Worm (Caenorhabditis elegans) whole organism, late embryonic: ENCODE results near the gene frpr-21.

Source experiments
- C08G9.2 ChIP-seq: sonication (generic microtip); optimal IDR thresholded peaks from 2 replicates; lab custom pipeline; 2016; ENCODE audit warnings: mild to moderate bottlenecking, missing genetic modification characterization, moderate library complexity, missing compliant biosample characterization
- C38D4.7 ChIP-seq: fragments of 200-800 bp; sonication (Bioruptor generic); optimal IDR thresholded peaks from 2 replicates; lab custom pipeline; 2018; ENCODE audit warnings: mild to moderate bottlenecking, missing genetic modification characterization, moderate library complexity, missing compliant biosample characterization
- F13H6.1 ChIP-seq: sonication (generic microtip); optimal IDR thresholded peaks from 2 replicates; lab custom pipeline; 2016; ENCODE audit warnings: missing genetic modification characterization, missing compliant biosample characterization
- K02D7.2 ChIP-seq: sonication (generic microtip); optimal IDR thresholded peaks from 2 replicates; lab custom pipeline; 2017; ENCODE audit warnings: mild to moderate bottlenecking, missing genetic modification characterization, missing compliant biosample characterization
- T23F11.4 ChIP-seq: fragments of 200-800 bp; sonication (Bioruptor generic); optimal IDR thresholded peaks from 2 replicates; lab custom pipeline; 2018; ENCODE audit warnings: mild to moderate bottlenecking, missing genetic modification characterization, missing compliant biosample characterization
- ama-1 ChIP-seq: fragments of 150-350 bp; optimal IDR thresholded peaks from 2 replicates; lab custom pipeline; 2014
- ceh-14 ChIP-seq: sonication (generic microtip); optimal IDR thresholded peaks from 2 replicates; lab custom pipeline; 2016; ENCODE audit warnings: missing genotype, missing genetic modification characterization, missing compliant biosample characterization
- ceh-18 ChIP-seq: sonication (generic microtip); optimal IDR thresholded peaks from 2 replicates; lab custom pipeline; 2016; ENCODE audit warnings: missing genetic modification characterization, missing compliant biosample characterization
- ceh-19 ChIP-seq: fragments of 200-800 bp; sonication (Bioruptor generic); optimal IDR thresholded peaks from 2 replicates; lab custom pipeline; 2018; ENCODE audit warnings: mild to moderate bottlenecking, missing genetic modification characterization, missing compliant biosample characterization
- ceh-22 ChIP-seq: sonication (generic microtip); optimal IDR thresholded peaks from 2 replicates; lab custom pipeline; 2017; ENCODE audit warnings: missing biosample characterization, missing genetic modification characterization
- ceh-24 ChIP-seq: sonication (generic microtip); optimal IDR thresholded peaks from 2 replicates; lab custom pipeline; 2016; ENCODE audit warnings: mild to moderate bottlenecking, missing genetic modification characterization, missing compliant biosample characterization
- ceh-30 ChIP-seq: fragments of 150-350 bp; optimal IDR thresholded peaks from 2 replicates; lab custom pipeline; 2014; ENCODE audit warnings: missing biosample characterization, missing genetic modification characterization
- ceh-34 ChIP-seq: sonication (generic microtip); optimal IDR thresholded peaks from 2 replicates; lab custom pipeline; 2016; ENCODE audit warnings: mild to moderate bottlenecking, missing genetic modification characterization, missing compliant biosample characterization
- ceh-45 ChIP-seq: fragments of 200-800 bp; sonication (Bioruptor generic); IDR thresholded peaks from 2 replicates; pipeline ENCODE4 v1.3.6; 2022; ENCODE audit warnings: missing genetic modification reagents, missing genetic modification characterization, missing compliant biosample characterization
- ceh-48 ChIP-seq: sonication (generic microtip); optimal IDR thresholded peaks from 2 replicates; lab custom pipeline; 2016; ENCODE audit warnings: missing genetic modification characterization, inconsistent platforms, missing compliant biosample characterization
- ceh-9 ChIP-seq: sonication (generic microtip); optimal IDR thresholded peaks from 2 replicates; lab custom pipeline; 2016; ENCODE audit warnings: mild to moderate bottlenecking, missing genetic modification characterization, inconsistent platforms, missing compliant biosample characterization
- che-1 ChIP-seq: sonication (generic microtip); optimal IDR thresholded peaks from 2 replicates; lab custom pipeline; 2016; ENCODE audit warnings: mild to moderate bottlenecking, missing genetic modification characterization, missing compliant biosample characterization
- dmd-4 ChIP-seq: sonication (generic microtip); optimal IDR thresholded peaks from 2 replicates; lab custom pipeline; 2016; ENCODE audit warnings: borderline replicate concordance, missing genetic modification characterization, missing compliant biosample characterization
- dve-1 ChIP-seq: sonication (generic microtip); optimal IDR thresholded peaks from 2 replicates; lab custom pipeline; 2017; ENCODE audit warnings: antibody characterized with exemption, mild to moderate bottlenecking, missing genetic modification characterization, missing compliant biosample characterization
- gmeb-2 ChIP-seq: sonication (generic microtip); optimal IDR thresholded peaks from 2 replicates; lab custom pipeline; 2016; ENCODE audit warnings: missing genetic modification characterization, inconsistent platforms, missing compliant biosample characterization
- hlh-13 ChIP-seq: fragments of 200-800 bp; sonication (Bioruptor generic); optimal IDR thresholded peaks from 2 replicates; lab custom pipeline; 2018; ENCODE audit warnings: mild to moderate bottlenecking, missing genetic modification characterization, missing compliant biosample characterization
- lin-11 ChIP-seq: fragments of 200-800 bp; sonication (Bioruptor generic); optimal IDR thresholded peaks from 2 replicates; lab custom pipeline; 2018; ENCODE audit warnings: mild to moderate bottlenecking, missing genetic modification characterization, missing compliant biosample characterization
- madf-2 ChIP-seq: sonication (generic microtip); optimal IDR thresholded peaks from 2 replicates; lab custom pipeline; 2017; ENCODE audit warnings: missing genetic modification characterization, missing compliant biosample characterization
- mec-3 ChIP-seq: sonication (generic microtip); optimal IDR thresholded peaks from 2 replicates; lab custom pipeline; 2016; ENCODE audit warnings: borderline replicate concordance, missing genetic modification characterization, missing compliant biosample characterization
- nhr-232 ChIP-seq: sonication (generic microtip); optimal IDR thresholded peaks from 2 replicates; lab custom pipeline; 2016; ENCODE audit warnings: missing genetic modification characterization, missing compliant biosample characterization
- npax-4 ChIP-seq: sonication (generic microtip); optimal IDR thresholded peaks from 2 replicates; lab custom pipeline; 2016; ENCODE audit warnings: missing genetic modification characterization, missing compliant biosample characterization
- pha-4 ChIP-seq: fragments of 150-350 bp; optimal IDR thresholded peaks from 2 replicates; lab custom pipeline; 2018; ENCODE audit warnings: missing biosample characterization, missing genetic modification reagents, missing genetic modification characterization
- pros-1 ChIP-seq: fragments of 150-350 bp; optimal IDR thresholded peaks from 2 replicates; lab custom pipeline; 2014; ENCODE audit warnings: missing biosample characterization, missing genetic modification reagents, missing genetic modification characterization
- ref-2 ChIP-seq: sonication (generic microtip); optimal IDR thresholded peaks from 2 replicates; lab custom pipeline; 2016; ENCODE audit warnings: missing genetic modification characterization, missing compliant biosample characterization
- rnt-1 ChIP-seq: sonication (generic microtip); optimal IDR thresholded peaks from 2 replicates; lab custom pipeline; 2016; ENCODE audit warnings: missing genetic modification characterization, missing compliant biosample characterization
- sdc-2 ChIP-seq: sonication (generic microtip); optimal IDR thresholded peaks from 2 replicates; lab custom pipeline; 2016; ENCODE audit warnings: missing genotype, missing genetic modification characterization, missing compliant biosample characterization
- sox-2 ChIP-seq: fragments of 200-800 bp; sonication (Bioruptor generic); IDR thresholded peaks from 2 replicates; pipeline ENCODE4 v1.3.6; 2022; ENCODE audit warnings: missing genetic modification reagents, missing genetic modification characterization, missing compliant biosample characterization
- sox-4 ChIP-seq: sonication (generic microtip); optimal IDR thresholded peaks from 2 replicates; lab custom pipeline; 2017; ENCODE audit warnings: mild to moderate bottlenecking, missing genetic modification characterization, inconsistent platforms, missing compliant biosample characterization
- syd-9 ChIP-seq: sonication (generic microtip); optimal IDR thresholded peaks from 2 replicates; lab custom pipeline; 2016; ENCODE audit warnings: mild to moderate bottlenecking, missing genetic modification characterization, moderate library complexity, missing compliant biosample characterization
- tbx-2 ChIP-seq: sonication (generic microtip); optimal IDR thresholded peaks from 2 replicates; lab custom pipeline; 2016; ENCODE audit warnings: missing genetic modification characterization, missing compliant biosample characterization
- tbx-7 ChIP-seq: sonication (generic microtip); optimal IDR thresholded peaks from 2 replicates; lab custom pipeline; 2016; ENCODE audit warnings: missing genotype, missing genetic modification characterization, missing compliant biosample characterization
- ttx-3 ChIP-seq: sonication (generic microtip); optimal IDR thresholded peaks from 2 replicates; lab custom pipeline; 2016; ENCODE audit warnings: missing genetic modification reagents, missing genetic modification characterization, missing compliant biosample characterization
- unc-3 ChIP-seq, 2 experiments: fragments of 200-800 bp in 1 of 2; sonication (Bioruptor generic) in 1 of 2; sonication (generic microtip) in 1 of 2; conservative IDR thresholded peaks in 1 of 2; optimal IDR thresholded peaks in 1 of 2; 2 replicates each; pipeline versions ENCODE4 v1.3.6 to Lab custom; 2016 to 2022; ENCODE audit warnings: missing compliant biosample characterization in 2 of 2, missing genetic modification characterization in 2 of 2, missing genetic modification reagents in 1 of 2
- unc-42 ChIP-seq: sonication (generic microtip); optimal IDR thresholded peaks from 2 replicates; lab custom pipeline; 2016; ENCODE audit warnings: missing genotype, missing genetic modification characterization, missing compliant biosample characterization
- unc-55 ChIP-seq: sonication (generic microtip); optimal IDR thresholded peaks from 2 replicates; lab custom pipeline; 2017; ENCODE audit warnings: missing biosample characterization, missing genetic modification reagents, missing genetic modification characterization
- ztf-16 ChIP-seq: sonication (generic microtip); optimal IDR thresholded peaks from 2 replicates; lab custom pipeline; 2017; ENCODE audit warnings: missing genetic modification characterization, missing compliant biosample characterization

frpr-21 gene

ce11 chrII:10421941-10422340 is at the start of gene frpr-21:
TSS of gene frpr-21 (minus strand) at chrII:10422041.
- TF ChIP-seq ceh-34 (tag; lab: Kevin White, UChicago) (no peak), C38D4.7 (GFP tag; lab: Kevin White, UChicago) (no peak), che-1 (tag; lab: Kevin White, UChicago) (no peak), hlh-13 (no peak), npax-4 (tag; lab: Kevin White, UChicago) (no peak), K02D7.2 (tag; lab: Kevin White, UChicago) (no peak), unc-3 (GFP tag; conservative IDR thresholded peaks at IDR 0.05; lab: Robert Waterston, UW) (no peak), unc-3 (tag; optimal IDR thresholded peaks at IDR 0.05; lab: Kevin White, UChicago) (no peak), gmeb-2 (tag; lab: Kevin White, UChicago) (no peak), ceh-22 (tag; lab: Kevin White, UChicago) (no peak), madf-2 (tag; lab: Kevin White, UChicago) (no peak), ztf-16 (tag; lab: Kevin White, UChicago) (no peak), sox-4 (no peak), ceh-45 (no peak), rnt-1 (no peak), ref-2 (tag; lab: Kevin White, UChicago) (no peak), pha-4 (no peak), ceh-30 (no peak), syd-9 (tag; lab: Kevin White, UChicago) (no peak), C08G9.2 (no peak)
- TF ChIP-seq, all 69 proteins: peak for 0

- no peak for TF ChIP-seq ceh-45
- TF ChIP-seq ceh-24 (tag; lab: Kevin White, UChicago): no peak
- TF ChIP-seq ama-1: no peak
- TF ChIP-seq ceh-19 (GFP tag; lab: Kevin White, UChicago): no peak
- TF ChIP-seq ceh-18: no peak
- TF ChIP-seq unc-55 (GFP tag; lab: Kevin White, UChicago): no peak
- TF ChIP-seq F13H6.1 (tag; lab: Kevin White, UChicago): no peak
- no peak for TF ChIP-seq dmd-4 (tag; lab: Kevin White, UChicago)
- no peak for TF ChIP-seq nhr-232
- TF ChIP-seq lin-11 (tag; lab: Kevin White, UChicago): no peak
- no peak for TF ChIP-seq ztf-16 (tag; lab: Kevin White, UChicago)
- no peak for TF ChIP-seq C38D4.7 (GFP tag; lab: Kevin White, UChicago)
- TF ChIP-seq unc-42 (tag; lab: Kevin White, UChicago): no peak
- no peak for TF ChIP-seq sdc-2 (tag; lab: Kevin White, UChicago)
- no peak for TF ChIP-seq syd-9 (tag; lab: Kevin White, UChicago)
- TF ChIP-seq ceh-48 (tag; lab: Kevin White, UChicago): no peak
- TF ChIP-seq ceh-9 (tag; lab: Kevin White, UChicago): no peak
- no peak for TF ChIP-seq sox-2 (GFP tag; lab: Robert Waterston, UW)
- TF ChIP-seq tbx-2 (tag; lab: Kevin White, UChicago): no peak
- TF ChIP-seq ttx-3: no peak
These were observed 49.4 kb upstream of the frpr-21 start, which contains the start of gene ZK666.1 for ce11 chrII:10471247-10471646. TSS of gene ZK666.1 (minus strand) at chrII:10471347.

- no peak for TF ChIP-seq tbx-2 (tag; lab: Kevin White, UChicago)
- TF ChIP-seq pros-1 (tag; lab: Kevin White, UChicago): no peak
- TF ChIP-seq unc-42 (tag; lab: Kevin White, UChicago): no peak
- no peak for TF ChIP-seq sox-4
- no peak for TF ChIP-seq che-1 (tag; lab: Kevin White, UChicago)
- no peak for TF ChIP-seq T23F11.4
- no peak for TF ChIP-seq dve-1
- TF ChIP-seq dmd-4 (tag; lab: Kevin White, UChicago): no peak
- TF ChIP-seq ceh-14 (tag; lab: Kevin White, UChicago): no peak
- no peak for TF ChIP-seq C38D4.7 (GFP tag; lab: Kevin White, UChicago)
- no peak for TF ChIP-seq tbx-7 (tag; lab: Kevin White, UChicago)
- no peak for TF ChIP-seq mec-3
These were observed 48.3 kb upstream of the frpr-21 start, which contains the start of gene clec-143 for ce11 chrII:10470159-10470558. TSS of gene clec-143 (minus strand) at chrII:10470297.
